Worm (Caenorhabditis elegans): Measurements from ENCODE around the gene T26H5.10.

Gene T26H5.10

DNA sequence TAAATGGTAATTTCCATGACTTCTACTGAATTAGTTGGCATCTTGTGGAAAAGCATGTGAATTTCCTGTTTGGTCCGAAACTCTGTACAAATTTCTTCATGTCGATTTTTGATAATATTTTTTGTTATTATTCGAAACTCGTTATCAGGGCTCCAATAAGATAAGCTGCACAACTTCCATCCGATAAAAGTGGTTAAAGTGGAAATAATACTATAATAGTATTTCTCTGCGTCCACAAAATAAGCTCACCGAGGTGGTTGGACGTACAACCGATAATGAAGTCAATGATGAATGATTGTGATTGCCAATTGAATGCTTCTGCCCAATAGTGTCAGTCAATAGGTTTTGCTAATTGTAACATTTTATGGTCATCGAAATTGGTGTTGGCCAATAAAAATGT is 4.8 kb upstream of the T26H5.10 start, which contains the start of gene T26H5.4:
TSS of gene T26H5.4 (minus strand) at position 294 of the 400 bp plus-strand sequence.
- TF ChIP-seq ets-4 (GFP tag; optimal IDR thresholded peaks at IDR 0.05): no peak
- TF ChIP-seq nhr-80 (tag; optimal IDR thresholded peaks at IDR 0.05): peak; percentile 3

- TF ChIP-seq F49E8.2 (tag; optimal IDR thresholded peaks at IDR 0.05; ENCODE audit: insufficient read depth) (no peak), hrde-1 (tag; optimal IDR thresholded peaks at IDR 0.05; ENCODE audit: borderline replicate concordance) (no peak), nhr-120 (GFP tag; IDR thresholded peaks at IDR 0.05) (no peak), attf-3 (GFP tag; conservative IDR thresholded peaks at IDR 0.05) (no peak), snpc-4 (GFP tag; optimal IDR thresholded peaks at IDR 0.05) (no peak), snpc-4 (tag; optimal IDR thresholded peaks at IDR 0.05) (no peak), ztf-28 (GFP tag; IDR thresholded peaks at IDR 0.05) (no peak), let-607 (tag; optimal IDR thresholded peaks at IDR 0.05) (no peak), ceh-100 (GFP tag; IDR thresholded peaks at IDR 0.05) (no peak), mes-4 (tag; optimal IDR thresholded peaks at IDR 0.05) (no peak), C06A6.2 (GFP tag; conservative IDR thresholded peaks at IDR 0.05) (no peak), B0019.2 (GFP tag; conservative IDR thresholded peaks at IDR 0.05) (no peak), rec-8 (tag; optimal IDR thresholded peaks at IDR 0.05) (no peak), madf-8 (GFP tag; conservative IDR thresholded peaks at IDR 0.05) (no peak), akir-1 (GFP tag; optimal IDR thresholded peaks at IDR 0.05) (no peak), zim-3 (tag; optimal IDR thresholded peaks at IDR 0.05) (no peak), mxl-1 (tag; optimal IDR thresholded peaks at IDR 0.05) (no peak), die-1 (tag; optimal IDR thresholded peaks at IDR 0.05) (no peak), ZK185.1 (tag; optimal IDR thresholded peaks at IDR 0.05; ENCODE audit: poor library complexity, severe bottlenecking) (no peak), madf-10 (tag; optimal IDR thresholded peaks at IDR 0.05) (no peak), F23B12.7 (tag; optimal IDR thresholded peaks at IDR 0.05; ENCODE audit: insufficient read depth) (no peak)
Observed at ce11 chrV:15445437-15445836, 1.8 kb upstream of the T26H5.10 start, which contains the start of gene srh-239. Gene srh-239, plus strand, starts transcription at chrV:15445737.

DNA sequence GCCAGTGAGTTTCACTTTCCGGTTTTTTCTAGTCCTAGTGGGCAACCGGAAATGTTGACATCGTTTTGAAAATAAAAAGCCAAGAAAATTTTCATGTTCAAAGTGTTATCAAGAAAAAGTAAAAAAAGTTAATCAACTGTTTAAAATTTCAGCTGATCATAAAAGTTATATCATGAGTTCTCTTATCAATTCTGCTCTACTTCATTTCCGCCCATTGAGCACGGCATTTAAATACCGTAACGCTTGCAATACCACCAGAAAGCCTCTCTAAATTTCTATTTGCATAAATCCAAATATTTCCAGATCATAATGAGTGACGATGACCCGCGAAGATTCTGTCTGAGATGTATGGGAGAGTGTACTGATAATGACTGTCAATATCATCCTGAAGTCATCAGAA is 1.0 kb upstream of the T26H5.10 start, which contains the start of gene T26H5.9:
TSS of gene T26H5.9 (plus strand) at position 302 of the 400 bp plus-strand sequence.
- TF ChIP-seq nhr-80 (tag; optimal IDR thresholded peaks at IDR 0.05) (peak; percentile 2), efl-1 (GFP tag; optimal IDR thresholded peaks at IDR 0.05) (no peak)

ce11 chrV:15444188-15444587 is 580 bp upstream of the T26H5.10 start, which contains the start of gene T26H5.11:
Gene T26H5.11, minus strand, starts transcription at chrV:15444288.
- TF ChIP-seq hsf-1 (GFP tag; IDR thresholded peaks at IDR 0.05) (no peak), ztf-28 (GFP tag; IDR thresholded peaks at IDR 0.05) (no peak), mes-4 (tag; optimal IDR thresholded peaks at IDR 0.05) (no peak), zim-3 (tag; optimal IDR thresholded peaks at IDR 0.05) (no peak), mcd-1 (GFP tag; IDR thresholded peaks at IDR 0.05) (no peak), nhr-90 (tag; optimal IDR thresholded peaks at IDR 0.05) (no peak), mxl-1 (tag; optimal IDR thresholded peaks at IDR 0.05) (no peak), madf-6 (GFP tag; IDR thresholded peaks at IDR 0.05) (no peak), sdz-38 (tag; optimal IDR thresholded peaks at IDR 0.05) (no peak), nhr-80 (tag; optimal IDR thresholded peaks at IDR 0.05) (no peak)

ce11 chrV:15442384-15442783 is 1.2 kb downstream of the T26H5.10 start:
- no peak for TF ChIP-seq madf-6 (GFP tag; IDR thresholded peaks at IDR 0.05)
- no peak for TF ChIP-seq chd-7 (tag; optimal IDR thresholded peaks at IDR 0.05)
- no peak for TF ChIP-seq F39B2.1 (GFP tag; IDR thresholded peaks at IDR 0.05)
- no peak for TF ChIP-seq egl-18 (GFP tag; IDR thresholded peaks at IDR 0.05)
- TF ChIP-seq F37B4.10 (GFP tag; IDR thresholded peaks at IDR 0.05): no peak
- TF ChIP-seq nhr-27 (tag; optimal IDR thresholded peaks at IDR 0.05): no peak
- no peak for TF ChIP-seq D2030.7 (GFP tag; IDR thresholded peaks at IDR 0.05)
- no peak for TF ChIP-seq K11D2.4 (GFP tag; IDR thresholded peaks at IDR 0.05)
- no peak for TF ChIP-seq ccch-3 (GFP tag; optimal IDR thresholded peaks at IDR 0.05)
- TF ChIP-seq lin-35 (GFP tag; optimal IDR thresholded peaks at IDR 0.05): no peak

Measured in whole organism, young adult.